Fruit fly (Drosophila melanogaster) whole organism, embryonic: ENCODE data around the gene CG43938.

Experiments
- Atf-2 ChIP-seq: fragments of 200-800 bp; sonication (Bioruptor generic); optimal IDR thresholded peaks from 2 replicates; lab custom pipeline; 2016; ENCODE audit warnings: missing biosample characterization, missing genetic modification characterization
- Bgb ChIP-seq: fragments of 200-800 bp; sonication (Bioruptor generic); IDR thresholded peaks from 2 replicates; pipeline ENCODE4 v1.3.6; 2022; ENCODE audit warnings: missing biosample characterization, missing genetic modification characterization; ENCODE audit not compliant: partially characterized antibody
- CG10209 ChIP-seq: fragments of 200-800 bp; sonication (Bioruptor generic); optimal IDR thresholded peaks from 3 replicates; lab custom pipeline; 2017; ENCODE audit warnings: missing biosample characterization, mild to moderate bottlenecking, missing genetic modification characterization, missing genetic modification reagents
- CG11560 ChIP-seq: fragments of 200-800 bp; sonication (Bioruptor generic); IDR thresholded peaks from 3 replicates; pipeline ENCODE4 v1.3.6; 2022; ENCODE audit warnings: missing biosample characterization, missing genetic modification characterization
- CG11696 ChIP-seq: fragments of 200-800 bp; sonication (Bioruptor generic); IDR thresholded peaks from 2 replicates; pipeline ENCODE4 v1.3.6; 2022; ENCODE audit warnings: missing biosample characterization, missing genetic modification characterization
- CG12155 ChIP-seq: fragments of 200-800 bp; sonication (Bioruptor generic); optimal IDR thresholded peaks from 3 replicates; lab custom pipeline; 2016; ENCODE audit warnings: missing biosample characterization, missing genetic modification characterization
- CG12391 ChIP-seq: fragments of 200-800 bp; sonication (Bioruptor generic); optimal IDR thresholded peaks from 3 replicates; lab custom pipeline; 2018; ENCODE audit warnings: missing biosample characterization, mild to moderate bottlenecking, missing genetic modification characterization, moderate library complexity
- CG15073 ChIP-seq: fragments of 200-800 bp; sonication (Bioruptor generic); optimal IDR thresholded peaks from 2 replicates; lab custom pipeline; 2016; ENCODE audit warnings: missing biosample characterization, missing genetic modification characterization
- CG15514 ChIP-seq: fragments of 200-800 bp; sonication (Bioruptor generic); optimal IDR thresholded peaks from 3 replicates; lab custom pipeline; 2017; ENCODE audit warnings: missing biosample characterization, missing genetic modification characterization, mild to moderate bottlenecking, moderate library complexity, missing genetic modification reagents
- CG15601 ChIP-seq: fragments of 200-800 bp; sonication (Bioruptor generic); optimal IDR thresholded peaks from 3 replicates; lab custom pipeline; 2019; ENCODE audit warnings: missing biosample characterization, mild to moderate bottlenecking, missing genetic modification characterization, moderate library complexity
- CG1603 ChIP-seq: fragments of 200-800 bp; sonication (Bioruptor generic); optimal IDR thresholded peaks from 2 replicates; lab custom pipeline; 2019; ENCODE audit warnings: missing biosample characterization, mild to moderate bottlenecking, missing genetic modification characterization, moderate library complexity
- CG1792 ChIP-seq: fragments of 200-800 bp; sonication (Bioruptor generic); optimal IDR thresholded peaks from 2 replicates; lab custom pipeline; 2016; ENCODE audit warnings: missing biosample characterization, missing genetic modification characterization
- CG2116 ChIP-seq: fragments of 200-800 bp; sonication (Bioruptor generic); optimal IDR thresholded peaks from 3 replicates; lab custom pipeline; 2018; ENCODE audit warnings: missing biosample characterization, mild to moderate bottlenecking, missing genetic modification characterization
- CG2129 ChIP-seq: fragments of 200-800 bp; sonication (Bioruptor generic); IDR thresholded peaks from 2 replicates; pipeline ENCODE4 v1.3.6; 2022; ENCODE audit warnings: missing biosample characterization, missing genetic modification characterization; ENCODE audit not compliant: partially characterized antibody
- CG30020 ChIP-seq: fragments of 200-800 bp; optimal IDR thresholded peaks from 2 replicates; lab custom pipeline; 2019; ENCODE audit warnings: missing biosample characterization, mild to moderate bottlenecking, missing genetic modification characterization, moderate library complexity
- CG32772 ChIP-seq: fragments of 200-800 bp; sonication (Bioruptor generic); IDR thresholded peaks from 2 replicates; pipeline ENCODE4 v1.3.6; 2022; ENCODE audit warnings: missing biosample characterization, missing genetic modification characterization
- CG3407 ChIP-seq: fragments of 200-800 bp; sonication (Bioruptor generic); optimal IDR thresholded peaks from 2 replicates; lab custom pipeline; 2018; ENCODE audit warnings: missing biosample characterization, mild to moderate bottlenecking, missing genetic modification characterization
- CG43689 ChIP-seq: fragments of 200-800 bp; sonication (Bioruptor generic); IDR thresholded peaks from 2 replicates; pipeline ENCODE4 v1.3.6; 2022; ENCODE audit warnings: missing biosample characterization, missing genetic modification characterization
- CG6854 ChIP-seq: fragments of 200-800 bp; sonication (Bioruptor generic); optimal IDR thresholded peaks from 3 replicates; lab custom pipeline; 2017; ENCODE audit warnings: missing biosample characterization, mild to moderate bottlenecking, missing genetic modification characterization
- CG7556 ChIP-seq: fragments of 200-800 bp; sonication (Bioruptor generic); optimal IDR thresholded peaks from 2 replicates; lab custom pipeline; 2017; ENCODE audit warnings: missing biosample characterization, mild to moderate bottlenecking, missing genetic modification characterization
- CG9876 ChIP-seq: fragments of 200-800 bp; sonication (Bioruptor generic); optimal IDR thresholded peaks from 2 replicates; lab custom pipeline; 2016; ENCODE audit warnings: missing biosample characterization, missing genetic modification characterization
- CG9932 ChIP-seq: fragments of 200-800 bp; sonication (Bioruptor generic); IDR thresholded peaks from 2 replicates; pipeline ENCODE4 v1.3.6; 2022; ENCODE audit warnings: missing biosample characterization, missing genetic modification characterization
- CTCF ChIP-seq: fragments of 200-800 bp; sonication (Bioruptor generic); optimal IDR thresholded peaks from 2 replicates; lab custom pipeline; 2017; ENCODE audit warnings: missing biosample characterization, mild to moderate bottlenecking, missing genetic modification characterization, moderate library complexity
- D19A ChIP-seq: fragments of 200-800 bp; optimal IDR thresholded peaks from 3 replicates; lab custom pipeline; 2019; ENCODE audit warnings: missing biosample characterization, mild to moderate bottlenecking, missing genetic modification characterization, moderate library complexity
- Dad ChIP-seq: fragments of 200-800 bp; sonication (Bioruptor generic); optimal IDR thresholded peaks from 3 replicates; lab custom pipeline; 2016; ENCODE audit warnings: missing biosample characterization, missing genetic modification characterization
- Hand ChIP-seq: fragments of 200-800 bp; sonication (Bioruptor generic); optimal IDR thresholded peaks from 2 replicates; lab custom pipeline; 2017; ENCODE audit warnings: mild to moderate bottlenecking, missing biosample characterization, missing genetic modification reagents, missing genetic modification characterization
- Hr39 ChIP-seq: fragments of >200 bp; optimal IDR thresholded peaks from 2 replicates; lab custom pipeline; 2017
- Nf-YA ChIP-seq: fragments of 200-800 bp; sonication (Bioruptor generic); IDR thresholded peaks from 2 replicates; pipeline ENCODE4 v1.3.6; 2022; ENCODE audit warnings: missing biosample characterization, missing genetic modification characterization
- Ravus ChIP-seq: fragments of 200-800 bp; sonication (Bioruptor generic); IDR thresholded peaks from 2 replicates; pipeline ENCODE4 v1.3.6; 2022; ENCODE audit warnings: missing biosample characterization, missing genetic modification characterization
- Rx ChIP-seq: fragments of 200-800 bp; sonication (Bioruptor generic); IDR thresholded peaks from 2 replicates; pipeline ENCODE4 v1.3.6; 2022; ENCODE audit warnings: missing biosample characterization, missing genetic modification characterization
- Sin3A ChIP-seq: fragments of >200 bp; optimal IDR thresholded peaks from 2 replicates; lab custom pipeline; 2018
- TFAM ChIP-seq: fragments of 200-800 bp; sonication (Bioruptor generic); optimal IDR thresholded peaks from 2 replicates; lab custom pipeline; 2017; ENCODE audit warnings: missing biosample characterization, missing genetic modification characterization, inconsistent platforms
- amos ChIP-seq: fragments of 200-800 bp; sonication (Bioruptor generic); IDR thresholded peaks from 2 replicates; pipeline ENCODE4 v1.3.6; 2022; ENCODE audit warnings: missing biosample characterization, missing genetic modification characterization; ENCODE audit not compliant: partially characterized antibody
- az2 ChIP-seq: fragments of 200-800 bp; sonication (Bioruptor generic); optimal IDR thresholded peaks from 3 replicates; lab custom pipeline; 2016; ENCODE audit warnings: missing biosample characterization, missing genetic modification characterization
- bab2 ChIP-seq: fragments of 200-800 bp; sonication (Bioruptor generic); optimal IDR thresholded peaks from 2 replicates; lab custom pipeline; 2016; ENCODE audit warnings: missing biosample characterization, missing genetic modification characterization
- bowl ChIP-seq: fragments of 200-800 bp; sonication (Bioruptor generic); IDR thresholded peaks from 2 replicates; pipeline ENCODE4 v1.3.6; 2022; ENCODE audit warnings: missing biosample characterization, missing genetic modification characterization
- da ChIP-seq: fragments of 200-800 bp; sonication (Bioruptor generic); optimal IDR thresholded peaks from 2 replicates; lab custom pipeline; 2016; ENCODE audit warnings: missing biosample characterization, missing genetic modification characterization
- dysf ChIP-seq: fragments of 200-800 bp; sonication (Bioruptor generic); IDR thresholded peaks from 3 replicates; pipeline ENCODE4 v1.3.6; 2022; ENCODE audit warnings: missing biosample characterization, missing genetic modification characterization
- fd64A ChIP-seq: fragments of 200-800 bp; sonication (Bioruptor generic); optimal IDR thresholded peaks from 3 replicates; lab custom pipeline; 2018; ENCODE audit warnings: missing biosample characterization, mild to moderate bottlenecking, missing genetic modification characterization
- gcm ChIP-seq: fragments of 200-800 bp; sonication (Bioruptor generic); optimal IDR thresholded peaks from 2 replicates; lab custom pipeline; 2019; ENCODE audit warnings: missing biosample characterization, mild to moderate bottlenecking, missing genetic modification characterization, moderate library complexity
- grau ChIP-seq: fragments of 200-800 bp; optimal IDR thresholded peaks from 3 replicates; lab custom pipeline; 2019; ENCODE audit warnings: missing biosample characterization, mild to moderate bottlenecking, missing genetic modification characterization, moderate library complexity
- gro ChIP-seq: fragments of 200-800 bp; sonication (Bioruptor generic); optimal IDR thresholded peaks from 2 replicates; lab custom pipeline; 2016; ENCODE audit warnings: missing biosample characterization, missing genetic modification characterization
- gsb ChIP-seq: fragments of 200-800 bp; sonication (Bioruptor generic); IDR thresholded peaks from 2 replicates; pipeline ENCODE4 v1.3.6; 2022; ENCODE audit warnings: missing biosample characterization, missing genetic modification characterization
- hbn ChIP-seq: fragments of 200-800 bp; sonication (Bioruptor generic); IDR thresholded peaks from 2 replicates; pipeline ENCODE4 v1.3.6; 2022; ENCODE audit warnings: missing biosample characterization, missing genetic modification characterization; ENCODE audit not compliant: partially characterized antibody
- jigr1 ChIP-seq: fragments of 200-800 bp; sonication (Bioruptor generic); IDR thresholded peaks from 3 replicates; pipeline ENCODE4 v1.3.6; 2022; ENCODE audit warnings: missing biosample characterization, missing genetic modification characterization
- kay ChIP-seq: fragments of 200-800 bp; sonication (Bioruptor generic); optimal IDR thresholded peaks from 2 replicates; lab custom pipeline; 2016; ENCODE audit warnings: missing biosample characterization, missing genetic modification characterization
- otp ChIP-seq: fragments of 200-800 bp; sonication (Bioruptor generic); IDR thresholded peaks from 3 replicates; pipeline ENCODE4, ENCODE4 v1.3.6; 2022; ENCODE audit warnings: missing biosample characterization, missing genetic modification characterization
- repo ChIP-seq: fragments of 200-800 bp; sonication (Bioruptor generic); optimal IDR thresholded peaks from 2 replicates; lab custom pipeline; 2016; ENCODE audit warnings: missing biosample characterization, missing genetic modification characterization
- sc ChIP-seq, 3 experiments: fragments of >200 bp in 2 of 3; fragments of 200-800 bp in 1 of 3; sonication (Bioruptor generic) in 1 of 3; optimal IDR thresholded peaks; 2 replicates in 2 of 3; 3 replicates in 1 of 3; lab custom pipeline; 2017; ENCODE audit warnings: mild to moderate bottlenecking in 1 of 3, missing biosample characterization in 1 of 3, missing genetic modification characterization in 1 of 3, missing genetic modification reagents in 1 of 3
- sd ChIP-seq: fragments of 200-800 bp; sonication (Bioruptor generic); optimal IDR thresholded peaks from 3 replicates; lab custom pipeline; 2018; ENCODE audit warnings: missing biosample characterization, mild to moderate bottlenecking, missing genetic modification characterization, moderate library complexity
- vvl ChIP-seq: fragments of 200-800 bp; sonication (Bioruptor generic); IDR thresholded peaks from 2 replicates; pipeline ENCODE4 v1.3.6; 2022; ENCODE audit warnings: missing biosample characterization, missing genetic modification characterization
- yki ChIP-seq: fragments of >200 bp; optimal IDR thresholded peaks from 3 replicates; lab custom pipeline; 2018

CG43938 gene

dm6 chr3L:21171905-21172304 lies 50.5 kb downstream of the CG43938 start, which contains the start of gene Ac78C (continued):
- TF ChIP-seq TFAM (peak; percentile 4), CG3407 (GFP tag; lab: Kevin White, UChicago) (peak; percentile 22), kay (GFP tag; lab: Kevin White, UChicago) (peak; percentile 63), CG15514 (GFP tag; lab: Kevin White, UChicago) (peak; percentile 87), dysf (GFP tag; lab: Robert Waterston, UW) (peak; percentile 92), gcm (no peak), repo (GFP tag; lab: Kevin White, UChicago) (peak; percentile 91), CG32772 (GFP tag; lab: Robert Waterston, UW) (peak; percentile 81), vvl (GFP tag; lab: Robert Waterston, UW) (peak; percentile 95), yki (no peak), Hand (peak; percentile 89), CG2116 (GFP tag; lab: Kevin White, UChicago) (no peak), CG6854 (GFP tag; lab: Kevin White, UChicago) (peak; percentile 77), Atf-2 (peak; percentile 79), sd (peak; percentile 80), Dad (GFP tag; lab: Kevin White, UChicago) (peak; percentile 91), CG7556 (GFP tag; lab: Kevin White, UChicago) (peak; percentile 27), CG11696 (GFP tag; lab: Robert Waterston, UW) (0 out of 2 replicates have a peak, but pooled peaks have one; percentile 47), CG10209 (GFP tag; lab: Kevin White, UChicago) (peak; percentile 72), CTCF (GFP tag; lab: Kevin White, UChicago) (peak; percentile 47), CG30020 (tag; lab: Kevin White, UChicago) (no peak), CG15601 (tag; lab: Kevin White, UChicago) (peak; percentile 99), CG1792 (GFP tag; lab: Kevin White, UChicago) (peak; percentile 67), CG11560 (tag; lab: Robert Waterston, UW) (peak; percentile 45; the same call in 2 of the 3 replicates), az2 (GFP tag; lab: Kevin White, UChicago) (peak; percentile 66), Nf-YA (GFP tag; lab: Robert Waterston, UW) (peak; percentile 85), CG12155 (GFP tag; lab: Kevin White, UChicago) (peak; percentile 64), CG43689 (no peak), otp (GFP tag; lab: Robert Waterston, UW) (peak; percentile 65; the same call in 2 of the 3 replicates), bab2 (GFP tag; lab: Kevin White, UChicago) (peak; percentile 90), gsb (peak; percentile 87), CG1603 (tag; lab: Kevin White, UChicago) (peak; percentile 87), CG2129 (GFP tag; lab: Robert Waterston, UW) (no peak), CG9876 (GFP tag; lab: Kevin White, UChicago) (peak; percentile 67), D19A (tag; lab: Kevin White, UChicago) (no peak), bowl (peak; percentile 80), Rx (GFP tag; lab: Robert Waterston, UW) (peak; percentile 68), CG15073 (GFP tag; lab: Kevin White, UChicago) (no peak), sc (optimal IDR thresholded peaks at IDR 0.05; lab: Kevin White, UChicago) (no peak), sc (GFP tag; optimal IDR thresholded peaks at IDR 0.05; lab: Kevin White, UChicago) (no peak), Bgb (peak; percentile 81), jigr1 (GFP tag; lab: Robert Waterston, UW) (peak; percentile 39; the same call in 1 of the 3 replicates), hbn (GFP tag; lab: Robert Waterston, UW) (peak; percentile 44; the same call in 1 of the 2 replicates), da (GFP tag; lab: Kevin White, UChicago) (peak; percentile 51), amos (peak; percentile 67; the same call in 1 of the 2 replicates), gro (GFP tag; lab: Kevin White, UChicago) (peak; percentile 96), grau (tag; lab: Kevin White, UChicago) (peak; percentile 83), Sin3A (lab: Kevin White, UChicago) (no peak), Ravus (GFP tag; lab: Robert Waterston, UW) (peak; percentile 50), CG9932 (peak; percentile 94), Hr39 (lab: Kevin White, UChicago) (no peak), CG12391 (tag; lab: Kevin White, UChicago) (no peak), fd64A (GFP tag; lab: Kevin White, UChicago) (peak; percentile 74)
